Worm (Caenorhabditis elegans): ENCODE measurements around the gene hsp-4.
A peak's percentile ranks its signal among the peaks of the same experiment; 100 is the strongest.

Gene hsp-4

ce11 chrII:7368761-7369160 lies 16.3 kb upstream of the hsp-4 start, which contains the start of gene F43E2.6:
Gene F43E2.6, minus strand, starts transcription at chrII:7368861.
- TF ChIP-seq athp-1 (tag; optimal IDR thresholded peaks at IDR 0.05) = no peak
- TF ChIP-seq attf-6 (GFP tag; IDR thresholded peaks at IDR 0.05) = no peak
- no peak for TF ChIP-seq lin-40 (tag; optimal IDR thresholded peaks at IDR 0.05)
- TF ChIP-seq C06A6.2 (GFP tag; conservative IDR thresholded peaks at IDR 0.05) = no peak

- TF ChIP-seq ztf-6 (GFP tag; IDR thresholded peaks at IDR 0.05) = no peak
- no peak for TF ChIP-seq K11D2.4 (GFP tag; IDR thresholded peaks at IDR 0.05)
- no peak for TF ChIP-seq dpl-1 (GFP tag; optimal IDR thresholded peaks at IDR 0.05)
- TF ChIP-seq ceh-79 (tag; optimal IDR thresholded peaks at IDR 0.05) = no peak
- TF ChIP-seq nhr-80 (tag; optimal IDR thresholded peaks at IDR 0.05) = peak; percentile 80
- no peak for TF ChIP-seq aptf-3 (GFP tag; IDR thresholded peaks at IDR 0.05)
- TF ChIP-seq hmg-1.2 (GFP tag; IDR thresholded peaks at IDR 0.05) = peak; percentile 32; the same call in 1 of the 2 replicates
- no peak for TF ChIP-seq rec-8 (tag; optimal IDR thresholded peaks at IDR 0.05)
- TF ChIP-seq Y53G8AR.9 (GFP tag; conservative IDR thresholded peaks at IDR 0.05) = no peak
- TF ChIP-seq ZK185.1 (tag; optimal IDR thresholded peaks at IDR 0.05; ENCODE audit: poor library complexity, severe bottlenecking) = peak; percentile 32
- TF ChIP-seq egl-18 (GFP tag; IDR thresholded peaks at IDR 0.05) = no peak
- peak; percentile 22 for TF ChIP-seq attf-5 (GFP tag; optimal IDR thresholded peaks at IDR 0.05)
- no peak for TF ChIP-seq nhr-179 (tag; optimal IDR thresholded peaks at IDR 0.05)
Measured at ce11 chrII:7363990-7364455, 11.6 kb upstream of the hsp-4 start, which contains the start of gene msra-1. Gene msra-1, minus strand, starts transcription at chrII:7364040.

- no peak for TF ChIP-seq ztf-25 (GFP tag; IDR thresholded peaks at IDR 0.05)
- no peak for TF ChIP-seq attf-5 (GFP tag; optimal IDR thresholded peaks at IDR 0.05)
- no peak for TF ChIP-seq snpc-4 (GFP tag; optimal IDR thresholded peaks at IDR 0.05)
- TF ChIP-seq snpc-4 (tag; optimal IDR thresholded peaks at IDR 0.05) = no peak
- TF ChIP-seq F33H1.4 (GFP tag; IDR thresholded peaks at IDR 0.05) = no peak
- no peak for TF ChIP-seq pha-4 (tag; optimal IDR thresholded peaks at IDR 0.05)
- no peak for TF ChIP-seq lir-1 (GFP tag; conservative IDR thresholded peaks at IDR 0.05)
- TF ChIP-seq pbrm-1 (GFP tag; IDR thresholded peaks at IDR 0.05) = no peak
- no peak for TF ChIP-seq hrde-1 (tag; optimal IDR thresholded peaks at IDR 0.05; ENCODE audit: borderline replicate concordance)
- TF ChIP-seq F39B2.1 (GFP tag; IDR thresholded peaks at IDR 0.05) = no peak
- TF ChIP-seq hsf-1 (GFP tag; IDR thresholded peaks at IDR 0.05) = no peak
- TF ChIP-seq xnd-1 (tag; optimal IDR thresholded peaks at IDR 0.05) = no peak
- TF ChIP-seq lin-35 (GFP tag; optimal IDR thresholded peaks at IDR 0.05) = no peak
- TF ChIP-seq B0261.1 (tag; optimal IDR thresholded peaks at IDR 0.05) = no peak
- no peak for TF ChIP-seq let-607 (tag; optimal IDR thresholded peaks at IDR 0.05)
- TF ChIP-seq Y95B8A.8 (GFP tag; IDR thresholded peaks at IDR 0.05) = no peak
- no peak for TF ChIP-seq dpl-1 (GFP tag; optimal IDR thresholded peaks at IDR 0.05)
Measured at ce11 chrII:7358489-7358943, 6.1 kb upstream of the hsp-4 start, which contains the start of gene insc-1. Gene insc-1, plus strand, starts transcription at chrII:7358893.

ce11 chrII:7357176-7357575 lies 4.7 kb upstream of the hsp-4 start:
- TF ChIP-seq lsl-1 (GFP tag; optimal IDR thresholded peaks at IDR 0.05) = no peak
- TF ChIP-seq F10E7.11 (tag; optimal IDR thresholded peaks at IDR 0.05) = no peak
- no peak for TF ChIP-seq egl-18 (GFP tag; IDR thresholded peaks at IDR 0.05)
- no peak for TF ChIP-seq ceh-79 (tag; optimal IDR thresholded peaks at IDR 0.05)
- no peak for TF ChIP-seq efl-1 (GFP tag; optimal IDR thresholded peaks at IDR 0.05)
- TF ChIP-seq nhr-120 (GFP tag; IDR thresholded peaks at IDR 0.05) = no peak
- TF ChIP-seq gei-17 (GFP tag; optimal IDR thresholded peaks at IDR 0.05) = no peak
- no peak for TF ChIP-seq Y79H2A.3 (GFP tag; conservative IDR thresholded peaks at IDR 0.05)
- no peak for TF ChIP-seq attf-3 (GFP tag; conservative IDR thresholded peaks at IDR 0.05)
- no peak for TF ChIP-seq ztf-26 (tag; optimal IDR thresholded peaks at IDR 0.05)
- TF ChIP-seq ceh-100 (GFP tag; IDR thresholded peaks at IDR 0.05) = no peak

All from whole organism, young adult.